Worm (Caenorhabditis elegans) whole organism, L3 larva: Measurements from ENCODE around the gene htrl-1.

Experiments used
- R02D3.7 ChIP-seq: fragments of 150-350 bp; optimal IDR thresholded peaks from 2 replicates; lab custom pipeline; 2014; ENCODE audit warnings: missing biosample characterization, missing genetic modification characterization
- ZK546.5 ChIP-seq: sonication (generic microtip); optimal IDR thresholded peaks from 2 replicates; lab custom pipeline; 2017; ENCODE audit warnings: missing biosample characterization, missing genetic modification characterization
- aly-2 ChIP-seq: fragments of 150-350 bp; optimal IDR thresholded peaks from 2 replicates; lab custom pipeline; 2014; ENCODE audit warnings: missing biosample characterization, missing genetic modification characterization
- ceh-28 ChIP-seq: fragments of 150-350 bp; optimal IDR thresholded peaks from 2 replicates; lab custom pipeline; 2014; ENCODE audit warnings: missing biosample characterization, missing genetic modification reagents, missing genetic modification characterization
- ceh-82 ChIP-seq: fragments of 150-350 bp; optimal IDR thresholded peaks from 2 replicates; lab custom pipeline; 2014; ENCODE audit warnings: missing biosample characterization, missing genetic modification characterization
- daf-12 ChIP-seq: fragments of 150-350 bp; optimal IDR thresholded peaks from 2 replicates; lab custom pipeline; 2014; ENCODE audit warnings: missing biosample characterization, missing genetic modification reagents, missing genetic modification characterization
- egl-27 ChIP-seq: sonication (generic microtip); optimal IDR thresholded peaks from 4 replicates; lab custom pipeline; 2017; ENCODE audit warnings: missing biosample characterization, missing genetic modification reagents, missing genetic modification characterization
- egl-5 ChIP-seq: fragments of 150-350 bp; optimal IDR thresholded peaks from 2 replicates; lab custom pipeline; 2017; ENCODE audit warnings: missing biosample characterization, missing genetic modification reagents, missing genetic modification characterization, inconsistent platforms
- elt-1 ChIP-seq: fragments of 150-350 bp; optimal IDR thresholded peaks from 2 replicates; lab custom pipeline; 2014; ENCODE audit warnings: missing biosample characterization, missing genetic modification characterization
- elt-2 ChIP-seq: sonication (generic microtip); optimal IDR thresholded peaks from 2 replicates; lab custom pipeline; 2016; ENCODE audit warnings: missing genetic modification reagents, mild to moderate bottlenecking, missing genetic modification characterization, missing compliant biosample characterization
- eor-1 ChIP-seq, 2 experiments: fragments of 150-350 bp; optimal IDR thresholded peaks; 2 replicates each; lab custom pipeline; 2014 to 2018; ENCODE audit warnings: missing biosample characterization in 2 of 2, missing genetic modification characterization in 2 of 2
- fkh-10 ChIP-seq: sonication (generic microtip); optimal IDR thresholded peaks from 2 replicates; lab custom pipeline; 2017; ENCODE audit warnings: missing biosample characterization, missing genetic modification reagents, missing genetic modification characterization
- fkh-2 ChIP-seq: fragments of 150-350 bp; optimal IDR thresholded peaks from 2 replicates; lab custom pipeline; 2014; ENCODE audit warnings: missing biosample characterization, missing genetic modification reagents, missing genetic modification characterization
- fos-1 ChIP-seq: fragments of 150-350 bp; optimal IDR thresholded peaks from 2 replicates; lab custom pipeline; 2014; ENCODE audit warnings: missing biosample characterization, missing genetic modification characterization
- hmg-11 ChIP-seq: sonication (generic microtip); optimal IDR thresholded peaks from 2 replicates; lab custom pipeline; 2016; ENCODE audit warnings: missing genetic modification characterization, missing compliant biosample characterization
- jun-1 ChIP-seq: fragments of 150-350 bp; optimal IDR thresholded peaks from 2 replicates; lab custom pipeline; 2014; ENCODE audit warnings: missing biosample characterization, missing genetic modification reagents, missing genetic modification characterization
- lin-15B ChIP-seq: fragments of 150-350 bp; optimal IDR thresholded peaks from 2 replicates; lab custom pipeline; 2014; ENCODE audit warnings: missing biosample characterization, missing genetic modification characterization
- lin-39 ChIP-seq: fragments of 150-350 bp; optimal IDR thresholded peaks from 2 replicates; lab custom pipeline; 2018; ENCODE audit warnings: missing biosample characterization, missing genetic modification reagents, missing genetic modification characterization
- mdl-1 ChIP-seq: fragments of 150-350 bp; optimal IDR thresholded peaks from 2 replicates; lab custom pipeline; 2014; ENCODE audit warnings: missing biosample characterization, missing genetic modification characterization
- nfya-1 ChIP-seq: sonication (generic microtip); optimal IDR thresholded peaks from 2 replicates; lab custom pipeline; 2017; ENCODE audit warnings: missing genetic modification characterization, mild to moderate bottlenecking, missing compliant biosample characterization, antibody characterized with exemption, moderate library complexity; ENCODE audit not compliant: insufficient read depth
- nhr-23 ChIP-seq: fragments of 150-350 bp; optimal IDR thresholded peaks from 2 replicates; lab custom pipeline; 2014; ENCODE audit warnings: missing biosample characterization, missing genetic modification reagents, missing genetic modification characterization
- nhr-237 ChIP-seq: fragments of 150-350 bp; optimal IDR thresholded peaks from 2 replicates; lab custom pipeline; 2014; ENCODE audit warnings: missing biosample characterization, missing genetic modification characterization
- nhr-25 ChIP-seq: sonication (generic microtip); optimal IDR thresholded peaks from 2 replicates; lab custom pipeline; 2017; ENCODE audit warnings: missing biosample characterization, missing genetic modification characterization
- nhr-28 ChIP-seq: fragments of 150-350 bp; optimal IDR thresholded peaks from 2 replicates; lab custom pipeline; 2014; ENCODE audit warnings: missing biosample characterization, missing genetic modification characterization
- nhr-43 ChIP-seq: sonication (generic microtip); optimal IDR thresholded peaks from 2 replicates; lab custom pipeline; 2016; ENCODE audit warnings: mild to moderate bottlenecking, missing genetic modification characterization, missing compliant biosample characterization; ENCODE audit not compliant: poor library complexity, severe bottlenecking
- nhr-76 ChIP-seq: fragments of 150-350 bp; sonication (generic microtip); optimal IDR thresholded peaks from 5 replicates; lab custom pipeline; 2014; ENCODE audit warnings: missing biosample characterization, missing genetic modification characterization
- pha-4 ChIP-seq: fragments of 150-350 bp; optimal IDR thresholded peaks from 2 replicates; lab custom pipeline; 2014; ENCODE audit warnings: missing biosample characterization, missing genetic modification reagents, missing genetic modification characterization
- pqm-1 ChIP-seq: fragments of 150-350 bp; optimal IDR thresholded peaks from 2 replicates; lab custom pipeline; 2017; ENCODE audit warnings: missing biosample characterization, missing genetic modification characterization, inconsistent platforms
- sea-2 ChIP-seq: fragments of 150-350 bp; sonication (generic microtip); optimal IDR thresholded peaks from 4 replicates; lab custom pipeline; 2014; ENCODE audit warnings: missing biosample characterization, missing genetic modification reagents, missing genetic modification characterization
- skn-1 ChIP-seq: fragments of 150-350 bp; optimal IDR thresholded peaks from 2 replicates; lab custom pipeline; 2014; ENCODE audit warnings: missing biosample characterization, missing genetic modification characterization
- snpc-4 ChIP-seq: fragments of 150-350 bp; optimal IDR thresholded peaks from 2 replicates; lab custom pipeline; 2014; ENCODE audit warnings: missing biosample characterization, missing genetic modification characterization
- tbx-2 ChIP-seq: sonication (generic microtip); optimal IDR thresholded peaks from 2 replicates; lab custom pipeline; 2016; ENCODE audit warnings: mild to moderate bottlenecking, missing genetic modification characterization, missing compliant biosample characterization
- unc-39 ChIP-seq: sonication (generic microtip); optimal IDR thresholded peaks from 4 replicates; lab custom pipeline; 2017; ENCODE audit warnings: missing biosample characterization, missing genetic modification characterization
- ztf-11 ChIP-seq: fragments of 150-350 bp; optimal IDR thresholded peaks from 2 replicates; lab custom pipeline; 2014; ENCODE audit warnings: missing biosample characterization, missing genetic modification characterization

Gene htrl-1

ce11 chrV:11490382-11490781 lies 5.8 kb downstream of the htrl-1 start, which contains the start of gene dhs-19:
Gene dhs-19 (minus strand): TSS chrV:11490482.
- TF ChIP-seq nhr-23 (tag; lab: Kevin White, UChicago) (no peak), skn-1 (tag; lab: Kevin White, UChicago) (no peak), fkh-10 (GFP tag; lab: Kevin White, UChicago) (no peak), lin-39 (tag; lab: Kevin White, UChicago) (no peak), pqm-1 (no peak), pha-4 (tag; lab: Kevin White, UChicago) (no peak), ceh-28 (no peak), nhr-28 (no peak), eor-1 (tag; optimal IDR thresholded peaks at IDR 0.05; lab: Kevin White, UChicago) (no peak), fkh-2 (tag; lab: Kevin White, UChicago) (no peak), R02D3.7 (tag; lab: Kevin White, UChicago) (no peak), ZK546.5 (no peak), elt-1 (tag; lab: Kevin White, UChicago) (no peak), ceh-82 (tag; lab: Kevin White, UChicago) (no peak), sea-2 (GFP tag; lab: Kevin White, UChicago) (no peak), aly-2 (tag; lab: Kevin White, UChicago) (no peak), jun-1 (tag; lab: Kevin White, UChicago) (no peak), unc-39 (tag; lab: Kevin White, UChicago) (no peak)

DNA sequence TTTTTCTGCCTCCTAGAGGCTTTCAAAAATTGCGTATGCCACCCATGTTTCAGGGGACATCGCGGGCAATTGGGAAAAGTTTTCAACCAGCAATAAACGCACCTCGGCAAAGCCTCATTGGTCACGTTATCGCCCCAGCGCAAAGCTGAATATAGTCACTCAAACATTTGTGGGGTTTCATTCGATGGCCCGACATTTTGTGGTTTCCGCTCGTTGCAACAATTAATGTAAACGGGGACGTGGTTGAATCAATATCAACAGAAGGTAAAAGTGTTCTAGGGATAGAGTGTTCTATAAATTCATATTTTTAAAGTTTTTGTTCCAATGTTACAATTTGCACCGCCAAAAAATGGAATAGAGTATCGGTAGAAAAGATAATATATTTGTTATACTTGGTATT lies 7.9 kb downstream of the htrl-1 start:
- TF ChIP-seq daf-12 (tag; lab: Kevin White, UChicago) (no peak), pha-4 (tag; lab: Kevin White, UChicago) (no peak), skn-1 (tag; lab: Kevin White, UChicago) (no peak), fos-1 (no peak), pqm-1 (no peak), sea-2 (GFP tag; lab: Kevin White, UChicago) (no peak)

DNA sequence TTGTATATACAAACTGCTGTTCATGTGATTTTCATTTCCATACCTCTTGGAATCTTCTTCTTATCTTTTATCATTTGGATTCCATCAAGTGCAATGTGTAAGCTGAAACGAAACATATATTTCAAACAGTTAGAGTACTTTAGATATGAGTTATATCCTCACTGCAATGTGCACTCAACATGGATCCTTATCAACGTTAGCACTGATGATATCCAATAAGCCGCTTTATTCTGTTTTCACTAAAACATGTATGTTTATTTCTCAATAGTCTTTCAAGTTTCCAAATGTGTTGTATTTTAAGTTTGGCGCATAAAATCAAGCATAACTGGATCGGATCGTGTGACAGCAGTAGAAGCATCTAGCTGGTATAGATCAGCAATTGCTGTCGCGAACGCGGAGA lies 9.5 kb downstream of the htrl-1 start, which contains the start of gene T11F9.10:
Gene T11F9.10, plus strand, starts transcription at position 301 of the 400 bp plus-strand sequence.
- TF ChIP-seq fkh-2 (tag; lab: Kevin White, UChicago) (no peak), hmg-11 (tag; lab: Kevin White, UChicago) (no peak), eor-1 (tag; optimal IDR thresholded peaks at IDR 0.05; lab: Kevin White, UChicago) (no peak), nhr-237 (tag; lab: Kevin White, UChicago) (no peak), pqm-1 (no peak), nhr-43 (no peak)

DNA sequence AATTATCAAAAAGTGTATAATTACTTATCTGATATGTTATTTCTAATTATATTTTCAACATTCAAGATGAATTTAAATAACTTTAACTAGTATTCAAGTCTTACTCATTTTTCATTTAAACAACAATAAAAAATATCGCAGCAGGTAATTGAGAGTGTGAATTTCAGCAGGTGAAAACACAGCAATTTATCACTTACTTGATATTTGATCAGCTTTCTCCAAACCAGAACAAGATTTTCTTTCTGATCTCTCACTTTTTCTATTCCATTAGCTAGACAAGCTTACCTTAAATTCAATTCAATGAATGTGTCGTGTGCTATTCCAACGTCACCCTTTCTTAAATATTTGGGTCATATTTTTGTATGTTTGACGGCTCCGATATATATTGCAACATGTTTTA lies 10.6 kb downstream of the htrl-1 start, which contains the start of gene srh-1:
Gene srh-1, plus strand, starts transcription at position 301 of the 400 bp plus-strand sequence.
- TF ChIP-seq elt-1 (tag; lab: Kevin White, UChicago) (no peak), ceh-28 (no peak), mdl-1 (no peak), nhr-76 (tag; lab: Kevin White, UChicago) (no peak), egl-27 (tag; lab: Kevin White, UChicago) (no peak), fos-1 (no peak), elt-2 (tag; lab: Kevin White, UChicago) (no peak), lin-39 (tag; lab: Kevin White, UChicago) (no peak), nhr-28 (no peak), tbx-2 (tag; lab: Kevin White, UChicago) (no peak), egl-5 (tag; lab: Kevin White, UChicago) (no peak), pqm-1 (no peak), snpc-4 (tag; lab: Kevin White, UChicago) (no peak), R02D3.7 (tag; lab: Kevin White, UChicago) (no peak), aly-2 (tag; lab: Kevin White, UChicago) (no peak), lin-15B (no peak)

DNA sequence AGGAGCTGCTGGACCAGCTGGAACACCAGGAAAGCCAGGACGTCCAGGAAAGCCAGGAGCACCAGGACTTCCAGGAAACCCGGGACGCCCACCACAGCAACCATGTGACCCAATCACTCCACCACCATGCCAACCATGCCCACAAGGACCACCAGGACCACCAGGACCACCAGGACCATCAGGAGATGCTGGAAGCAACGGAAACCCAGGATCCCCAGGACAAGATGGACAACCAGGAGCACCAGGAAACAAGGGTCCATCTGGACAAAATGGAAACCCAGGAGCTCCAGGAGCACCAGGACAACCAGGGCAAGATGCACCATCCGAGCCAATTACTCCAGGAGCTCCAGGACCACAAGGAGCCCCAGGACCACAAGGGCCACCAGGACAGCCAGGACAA lies 11.8 kb downstream of the htrl-1 start:
- TF ChIP-seq nfya-1 (no peak), aly-2 (tag; lab: Kevin White, UChicago) (no peak), ztf-11 (tag; lab: Kevin White, UChicago) (no peak), pha-4 (tag; lab: Kevin White, UChicago) (no peak), hmg-11 (tag; lab: Kevin White, UChicago) (no peak), nhr-25 (tag; lab: Kevin White, UChicago) (no peak), unc-39 (tag; lab: Kevin White, UChicago) (no peak), nhr-237 (tag; lab: Kevin White, UChicago) (no peak), R02D3.7 (tag; lab: Kevin White, UChicago) (no peak)
